Worm (Caenorhabditis elegans): Measurements from ENCODE around the gene F52E1.5.

The F52E1.5 gene

ce11 chrV:8385879-8386530, 6.7 kb downstream of the F52E1.5 start, which contains the start of gene hsp-17:
hsp-17 (minus strand) TSS chrV:8385929.
- no peak for TF ChIP-seq madf-9 (GFP tag; conservative IDR thresholded peaks at IDR 0.05)
- TF ChIP-seq pqm-1 (tag; optimal IDR thresholded peaks at IDR 0.05): peak; percentile 16
- TF ChIP-seq ZK337.2 (GFP tag; IDR thresholded peaks at IDR 0.05): no peak
- TF ChIP-seq F10B5.3 (tag; optimal IDR thresholded peaks at IDR 0.05): no peak
- no peak for TF ChIP-seq daf-16 (GFP tag; optimal IDR thresholded peaks at IDR 0.05)
- TF ChIP-seq daf-16 (tag; optimal IDR thresholded peaks at IDR 0.05): peak; percentile 68
- TF ChIP-seq dmd-6 (GFP tag; IDR thresholded peaks at IDR 0.05): peak; percentile 27; the same call in 1 of the 2 replicates
- TF ChIP-seq daf-12 (tag; optimal IDR thresholded peaks at IDR 0.05): no peak
- TF ChIP-seq nhr-28 (tag; optimal IDR thresholded peaks at IDR 0.05): peak; percentile 15
- TF ChIP-seq zfp-2 (tag; optimal IDR thresholded peaks at IDR 0.05): no peak
- peak; percentile 24 for TF ChIP-seq hlh-11 (tag; optimal IDR thresholded peaks at IDR 0.05)
- TF ChIP-seq pha-4 (GFP tag; IDR thresholded peaks at IDR 0.05): no peak
- TF ChIP-seq pha-4 (tag; optimal IDR thresholded peaks at IDR 0.05): peak; percentile 52

- TF ChIP-seq zip-11 (GFP tag; IDR thresholded peaks at IDR 0.05) (no peak), lin-13 (GFP tag; optimal IDR thresholded peaks at IDR 0.05) (no peak), sdz-12 (GFP tag; optimal IDR thresholded peaks at IDR 0.05) (no peak), lir-3 (tag; optimal IDR thresholded peaks at IDR 0.05) (no peak), unc-62 (GFP tag; optimal IDR thresholded peaks at IDR 0.05 in 1 of 2) (peak in 1 of 2 experiments; percentile 58), unc-62 (tag; optimal IDR thresholded peaks at IDR 0.05) (no peak)
Observed at ce11 chrV:8387056-8387455, 7.8 kb downstream of the F52E1.5 start, which contains the start of gene gcy-7. gcy-7 (plus strand) TSS chrV:8387356.

ce11 chrV:8389307-8389706, 10.0 kb downstream of the F52E1.5 start:
- peak; percentile 95 for TF ChIP-seq aha-1 (tag)
- TF ChIP-seq F49E8.2 (tag; optimal IDR thresholded peaks at IDR 0.05; ENCODE audit: borderline replicate concordance): no peak

- TF ChIP-seq unc-130 (GFP tag; optimal IDR thresholded peaks at IDR 0.05): no peak
- no peak for TF ChIP-seq mdl-1 (tag; optimal IDR thresholded peaks at IDR 0.05)
- TF ChIP-seq arid-1 (GFP tag; conservative IDR thresholded peaks at IDR 0.05): no peak
- TF ChIP-seq T26A8.4 (GFP tag; IDR thresholded peaks at IDR 0.05): no peak
- TF ChIP-seq cey-2 (tag; optimal IDR thresholded peaks at IDR 0.05; ENCODE audit: borderline replicate concordance, insufficient read depth): no peak
- no peak for TF ChIP-seq nhr-10 (tag; optimal IDR thresholded peaks at IDR 0.05)
- TF ChIP-seq lir-3 (tag; optimal IDR thresholded peaks at IDR 0.05): no peak
- no peak for TF ChIP-seq daf-16 (GFP tag; optimal IDR thresholded peaks at IDR 0.05)
- TF ChIP-seq daf-16 (tag; optimal IDR thresholded peaks at IDR 0.05): no peak
- no peak for TF ChIP-seq unc-62 (GFP tag; optimal IDR thresholded peaks at IDR 0.05 in 1 of 2)
- no peak for TF ChIP-seq unc-62 (tag; optimal IDR thresholded peaks at IDR 0.05)
- no peak for TF ChIP-seq nhr-76 (tag; optimal IDR thresholded peaks at IDR 0.05)
- TF ChIP-seq mep-1 (tag; optimal IDR thresholded peaks at IDR 0.05): no peak
- no peak for TF ChIP-seq Y48G9A.11 (GFP tag; IDR thresholded peaks at IDR 0.05)
- TF ChIP-seq lin-38 (GFP tag; IDR thresholded peaks at IDR 0.05): no peak
- no peak for TF ChIP-seq nhr-111 (GFP tag; optimal IDR thresholded peaks at IDR 0.05)
- no peak for TF ChIP-seq dmd-8 (GFP tag; IDR thresholded peaks at IDR 0.05)
- no peak for TF ChIP-seq pha-4 (GFP tag; IDR thresholded peaks at IDR 0.05)
- TF ChIP-seq pha-4 (tag; optimal IDR thresholded peaks at IDR 0.05): no peak
Observed at ce11 chrV:8394357-8394850, 15.1 kb downstream of the F52E1.5 start, which contains the start of the genes pho-6 and F52E1.3. pho-6 (minus strand) TSS chrV:8394457. F52E1.3 (plus strand) TSS chrV:8394800.

ce11 chrV:8400808-8401207, 21.5 kb downstream of the F52E1.5 start:
- no peak for TF ChIP-seq nhr-28 (tag; optimal IDR thresholded peaks at IDR 0.05)
- TF ChIP-seq nhr-11 (tag; optimal IDR thresholded peaks at IDR 0.05): no peak
- TF ChIP-seq aha-1 (tag): peak; percentile 92
